Worm (Caenorhabditis elegans): ENCODE data around the gene C06B8.7.

Gene C06B8.7

DNA sequence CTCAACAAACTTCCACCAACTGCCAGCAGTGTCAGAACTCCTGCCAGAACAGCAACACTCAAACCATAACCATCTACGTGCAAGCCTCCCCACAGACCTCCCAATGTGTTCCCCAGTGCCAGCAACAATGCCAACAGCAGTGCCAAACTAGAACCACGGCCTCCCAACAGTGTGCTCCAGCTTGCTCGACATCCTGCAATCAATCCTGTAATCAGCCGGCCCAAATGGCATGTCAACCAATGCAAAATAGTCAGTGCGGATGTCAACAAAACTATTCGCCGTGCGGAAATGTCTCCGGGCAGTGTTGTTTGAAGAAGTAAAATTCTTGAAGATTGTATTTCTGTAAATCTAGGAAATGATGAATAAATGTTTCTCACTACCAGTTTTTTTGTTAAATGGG lies 31.8 kb upstream of the C06B8.7 start:
- TF ChIP-seq tbx-11 (GFP tag; IDR thresholded peaks at IDR 0.05) (no peak), hnd-1 (tag; optimal IDR thresholded peaks at IDR 0.05) (no peak), ama-1 (optimal IDR thresholded peaks at IDR 0.05) (no peak), tra-4 (tag; optimal IDR thresholded peaks at IDR 0.05) (no peak), ceh-13 (GFP tag; optimal IDR thresholded peaks at IDR 0.05) (no peak), sea-1 (GFP tag; conservative IDR thresholded peaks at IDR 0.05) (no peak), tbx-37 (GFP tag; conservative IDR thresholded peaks at IDR 0.05) (no peak), B0310.2 (tag; optimal IDR thresholded peaks at IDR 0.05) (no peak), ceh-36 (tag; optimal IDR thresholded peaks at IDR 0.05) (no peak), F13C5.2 (tag; optimal IDR thresholded peaks at IDR 0.05) (no peak), ets-7 (tag; optimal IDR thresholded peaks at IDR 0.05) (no peak), hmbx-1 (tag; optimal IDR thresholded peaks at IDR 0.05) (no peak), pes-1 (GFP tag; IDR thresholded peaks at IDR 0.05) (no peak), hmg-4 (GFP tag; optimal IDR thresholded peaks at IDR 0.05) (no peak), flt-1 (GFP tag; IDR thresholded peaks at IDR 0.05) (no peak), aly-1 (tag; optimal IDR thresholded peaks at IDR 0.05) (no peak), scrt-1 (GFP tag; IDR thresholded peaks at IDR 0.05) (no peak)

DNA sequence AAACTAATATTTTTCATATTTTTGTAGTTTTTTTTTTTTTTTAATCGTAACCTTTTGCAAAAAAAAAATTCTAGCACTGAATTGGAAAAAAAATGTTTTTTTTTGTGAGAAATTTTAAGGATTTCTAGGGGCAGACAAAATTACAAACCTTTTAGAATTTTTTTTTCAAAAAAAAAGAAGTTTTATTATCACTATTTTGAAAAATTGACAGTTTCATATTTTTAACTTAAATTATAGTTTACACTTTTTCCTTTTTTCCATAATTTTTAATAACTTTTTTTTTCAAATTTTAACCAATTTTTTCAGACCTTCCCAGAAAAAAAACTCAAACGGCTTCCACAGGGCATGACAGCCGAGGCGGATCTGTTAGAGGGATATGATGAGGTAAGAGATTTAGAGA lies 27.5 kb upstream of the C06B8.7 start, which contains the start of gene dpf-1:
Gene dpf-1, plus strand, starts transcription at position 301 of the 400 bp plus-strand sequence.
- TF ChIP-seq ceh-36 (tag; optimal IDR thresholded peaks at IDR 0.05) (no peak), aly-1 (tag; optimal IDR thresholded peaks at IDR 0.05) (no peak), pes-1 (GFP tag; IDR thresholded peaks at IDR 0.05) (no peak), F13C5.2 (tag; optimal IDR thresholded peaks at IDR 0.05) (no peak)

DNA sequence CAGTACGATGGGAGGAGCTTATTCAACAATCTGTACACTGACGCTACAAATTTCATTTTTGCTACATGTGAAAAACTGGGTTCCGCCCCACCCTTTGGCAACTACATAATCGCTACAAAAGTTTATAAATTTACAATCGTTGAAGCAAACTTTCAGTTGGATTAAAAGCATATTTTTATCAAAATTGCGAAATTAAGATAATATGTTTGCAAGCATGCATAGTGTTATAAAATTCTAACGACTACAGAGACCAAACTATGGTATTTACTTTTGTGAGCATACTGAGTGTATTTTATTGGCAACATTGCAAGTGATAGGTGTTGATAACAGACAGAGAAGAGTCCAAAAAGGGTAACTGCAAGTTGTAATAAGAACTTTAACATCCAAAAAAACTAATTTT lies 19.9 kb upstream of the C06B8.7 start, which contains the start of gene C06B8.2:
Gene C06B8.2, minus strand, starts transcription at position 153 of the 400 bp plus-strand sequence.
- no peak for TF ChIP-seq ceh-13 (GFP tag; optimal IDR thresholded peaks at IDR 0.05)
- no peak for TF ChIP-seq scrt-1 (GFP tag; IDR thresholded peaks at IDR 0.05)
- TF ChIP-seq ets-7 (tag; optimal IDR thresholded peaks at IDR 0.05), result no peak
- TF ChIP-seq F13C5.2 (tag; optimal IDR thresholded peaks at IDR 0.05), result no peak
- no peak for TF ChIP-seq tbx-11 (GFP tag; IDR thresholded peaks at IDR 0.05)
- no peak for TF ChIP-seq flt-1 (GFP tag; IDR thresholded peaks at IDR 0.05)
- no peak for TF ChIP-seq sea-1 (GFP tag; conservative IDR thresholded peaks at IDR 0.05)
- TF ChIP-seq tra-4 (tag; optimal IDR thresholded peaks at IDR 0.05), result no peak
- TF ChIP-seq aly-1 (tag; optimal IDR thresholded peaks at IDR 0.05), result no peak
- no peak for TF ChIP-seq hnd-1 (tag; optimal IDR thresholded peaks at IDR 0.05)
- no peak for TF ChIP-seq ama-1 (optimal IDR thresholded peaks at IDR 0.05)
- TF ChIP-seq B0310.2 (tag; optimal IDR thresholded peaks at IDR 0.05), result no peak
- TF ChIP-seq hmbx-1 (tag; optimal IDR thresholded peaks at IDR 0.05), result no peak
- no peak for TF ChIP-seq tbx-37 (GFP tag; conservative IDR thresholded peaks at IDR 0.05)
- no peak for TF ChIP-seq ceh-36 (tag; optimal IDR thresholded peaks at IDR 0.05)
- no peak for TF ChIP-seq pes-1 (GFP tag; IDR thresholded peaks at IDR 0.05)
- TF ChIP-seq hmg-4 (GFP tag; optimal IDR thresholded peaks at IDR 0.05), result no peak

DNA sequence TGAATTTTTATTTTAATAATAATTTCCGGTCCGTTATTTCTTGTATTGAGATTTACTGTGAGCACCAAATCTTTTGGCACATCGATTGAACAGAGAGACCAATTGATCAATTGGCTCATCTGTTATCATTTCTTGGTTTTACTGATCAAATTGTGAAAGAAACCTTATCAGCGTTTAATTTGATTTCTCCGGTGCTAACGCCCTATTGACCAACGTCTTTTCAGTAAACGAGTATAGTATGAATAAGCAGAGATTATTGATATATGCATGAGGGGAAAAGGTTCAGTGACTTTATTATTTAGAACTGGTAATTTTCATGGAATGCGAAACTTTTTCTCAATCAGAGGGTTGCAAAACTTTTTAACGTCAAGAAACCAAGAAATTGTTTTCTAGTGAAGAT lies 19.4 kb upstream of the C06B8.7 start:
- TF ChIP-seq hmg-4 (GFP tag; optimal IDR thresholded peaks at IDR 0.05) (no peak), sea-1 (GFP tag; conservative IDR thresholded peaks at IDR 0.05) (no peak), B0310.2 (tag; optimal IDR thresholded peaks at IDR 0.05) (no peak), ceh-13 (GFP tag; optimal IDR thresholded peaks at IDR 0.05) (no peak), hnd-1 (tag; optimal IDR thresholded peaks at IDR 0.05) (no peak), tbx-37 (GFP tag; conservative IDR thresholded peaks at IDR 0.05) (no peak), ama-1 (optimal IDR thresholded peaks at IDR 0.05) (no peak), tra-4 (tag; optimal IDR thresholded peaks at IDR 0.05) (no peak), hmbx-1 (tag; optimal IDR thresholded peaks at IDR 0.05) (no peak), scrt-1 (GFP tag; IDR thresholded peaks at IDR 0.05) (no peak), flt-1 (GFP tag; IDR thresholded peaks at IDR 0.05) (no peak), pes-1 (GFP tag; IDR thresholded peaks at IDR 0.05) (no peak), aly-1 (tag; optimal IDR thresholded peaks at IDR 0.05) (no peak), F13C5.2 (tag; optimal IDR thresholded peaks at IDR 0.05) (no peak)

DNA sequence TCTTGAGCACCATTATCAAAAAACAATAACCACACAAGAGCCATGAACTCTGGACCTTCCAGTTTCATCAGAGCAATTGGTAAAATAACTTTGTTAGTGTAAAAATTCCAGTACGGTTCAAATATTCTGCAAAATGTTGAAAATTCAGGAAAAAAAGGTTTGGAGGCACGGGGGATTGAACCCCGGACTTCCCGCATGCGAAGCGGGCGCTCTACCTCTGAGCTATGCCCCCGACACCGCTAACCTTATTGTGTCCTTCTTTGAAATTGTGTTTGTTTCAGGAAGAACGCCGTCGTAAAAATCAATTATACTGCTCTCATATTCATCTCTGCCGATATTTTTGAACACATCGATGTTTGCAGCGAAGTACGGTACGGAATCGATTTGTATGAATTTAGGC lies 18.7 kb upstream of the C06B8.7 start:
- TF ChIP-seq tra-4 (tag; optimal IDR thresholded peaks at IDR 0.05), result no peak
- no peak for TF ChIP-seq hmbx-1 (tag; optimal IDR thresholded peaks at IDR 0.05)
- no peak for TF ChIP-seq F13C5.2 (tag; optimal IDR thresholded peaks at IDR 0.05)
- TF ChIP-seq ets-7 (tag; optimal IDR thresholded peaks at IDR 0.05), result no peak
- no peak for TF ChIP-seq ceh-36 (tag; optimal IDR thresholded peaks at IDR 0.05)
- TF ChIP-seq flt-1 (GFP tag; IDR thresholded peaks at IDR 0.05), result no peak
- TF ChIP-seq B0310.2 (tag; optimal IDR thresholded peaks at IDR 0.05), result no peak
- no peak for TF ChIP-seq hnd-1 (tag; optimal IDR thresholded peaks at IDR 0.05)
- TF ChIP-seq aly-1 (tag; optimal IDR thresholded peaks at IDR 0.05), result no peak
- TF ChIP-seq scrt-1 (GFP tag; IDR thresholded peaks at IDR 0.05), result no peak
- TF ChIP-seq ama-1 (optimal IDR thresholded peaks at IDR 0.05), result no peak
- TF ChIP-seq tbx-11 (GFP tag; IDR thresholded peaks at IDR 0.05), result no peak
- no peak for TF ChIP-seq hmg-4 (GFP tag; optimal IDR thresholded peaks at IDR 0.05)
- no peak for TF ChIP-seq ceh-13 (GFP tag; optimal IDR thresholded peaks at IDR 0.05)
- no peak for TF ChIP-seq pes-1 (GFP tag; IDR thresholded peaks at IDR 0.05)
- TF ChIP-seq sea-1 (GFP tag; conservative IDR thresholded peaks at IDR 0.05), result no peak
- no peak for TF ChIP-seq tbx-37 (GFP tag; conservative IDR thresholded peaks at IDR 0.05)

DNA sequence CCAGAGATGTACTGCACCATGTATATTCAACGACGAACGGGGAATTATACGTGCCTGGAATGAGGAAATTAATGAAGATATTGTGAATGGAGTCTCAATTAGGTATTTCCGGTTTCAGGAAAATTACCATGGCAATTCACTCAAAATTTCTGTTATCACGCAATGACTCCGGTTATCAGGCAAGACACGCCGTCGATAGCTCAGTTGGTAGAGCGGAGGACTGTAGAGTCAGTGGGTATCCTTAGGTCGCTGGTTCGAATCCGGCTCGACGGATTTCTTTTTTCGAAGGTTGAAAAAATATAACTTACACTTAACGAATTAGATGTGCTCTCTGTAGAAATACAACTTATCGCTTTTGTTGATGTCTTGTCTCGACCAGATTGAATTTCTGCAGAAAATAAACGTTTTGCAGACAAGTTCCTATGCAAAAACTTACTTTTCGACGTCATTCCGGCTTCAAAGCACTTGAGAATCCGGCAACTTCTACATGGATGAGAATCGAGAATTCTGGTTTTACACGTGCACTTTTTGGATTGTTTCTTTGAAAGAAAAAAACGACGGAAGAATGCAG lies 17.9 kb upstream of the C06B8.7 start:
- no peak for TF ChIP-seq tbx-11 (GFP tag; IDR thresholded peaks at IDR 0.05)
- no peak for TF ChIP-seq flt-1 (GFP tag; IDR thresholded peaks at IDR 0.05)
- no peak for TF ChIP-seq hmg-4 (GFP tag; optimal IDR thresholded peaks at IDR 0.05)
- TF ChIP-seq ceh-13 (GFP tag; optimal IDR thresholded peaks at IDR 0.05), result no peak
- TF ChIP-seq pes-1 (GFP tag; IDR thresholded peaks at IDR 0.05), result no peak
- no peak for TF ChIP-seq hnd-1 (tag; optimal IDR thresholded peaks at IDR 0.05)
- no peak for TF ChIP-seq ceh-36 (tag; optimal IDR thresholded peaks at IDR 0.05)
- no peak for TF ChIP-seq tra-4 (tag; optimal IDR thresholded peaks at IDR 0.05)
- TF ChIP-seq ama-1 (optimal IDR thresholded peaks at IDR 0.05), result no peak
- no peak for TF ChIP-seq scrt-1 (GFP tag; IDR thresholded peaks at IDR 0.05)

DNA sequence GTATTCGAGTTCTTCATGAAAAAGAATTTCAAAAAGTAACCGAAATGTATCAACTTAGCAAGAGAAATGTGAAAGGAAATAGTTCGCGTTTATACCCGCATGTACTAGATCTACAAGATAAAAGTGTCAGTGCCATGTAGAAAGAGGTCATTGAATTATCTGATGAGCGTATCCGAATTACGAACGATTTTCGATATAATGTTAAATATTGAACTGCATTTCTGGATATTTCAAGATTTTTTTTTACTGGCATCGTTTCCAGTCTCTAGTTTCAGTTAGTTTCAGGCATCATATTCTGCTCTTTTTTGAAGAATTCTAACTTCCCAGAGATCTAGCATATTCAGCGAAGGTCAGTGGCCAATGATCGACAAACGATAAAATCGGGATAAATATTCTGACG lies 17.2 kb upstream of the C06B8.7 start, which contains the start of gene nhr-150:
Gene nhr-150, minus strand, starts transcription at position 92 of the 400 bp plus-strand sequence.
- TF ChIP-seq tra-4 (tag; optimal IDR thresholded peaks at IDR 0.05) (no peak), hmg-4 (GFP tag; optimal IDR thresholded peaks at IDR 0.05) (no peak), F13C5.2 (tag; optimal IDR thresholded peaks at IDR 0.05) (no peak), scrt-1 (GFP tag; IDR thresholded peaks at IDR 0.05) (no peak), flt-1 (GFP tag; IDR thresholded peaks at IDR 0.05) (no peak), sea-1 (GFP tag; conservative IDR thresholded peaks at IDR 0.05) (no peak), ama-1 (optimal IDR thresholded peaks at IDR 0.05) (no peak), pes-1 (GFP tag; IDR thresholded peaks at IDR 0.05) (no peak), B0310.2 (tag; optimal IDR thresholded peaks at IDR 0.05) (no peak), hnd-1 (tag; optimal IDR thresholded peaks at IDR 0.05) (no peak), ceh-13 (GFP tag; optimal IDR thresholded peaks at IDR 0.05) (no peak), ets-7 (tag; optimal IDR thresholded peaks at IDR 0.05) (no peak), ceh-36 (tag; optimal IDR thresholded peaks at IDR 0.05) (no peak)
